Fruit fly (Drosophila melanogaster) whole organism, embryonic: ENCODE measurements around the gene CG10470.

ENCODE experiments used
- C15 ChIP-seq: fragments of 200-800 bp; sonication (Bioruptor generic); IDR thresholded peaks from 3 replicates; pipeline ENCODE4 v1.3.6; 2022; ENCODE audit warnings: missing biosample characterization, missing genetic modification characterization
- CG10147 ChIP-seq: fragments of 200-800 bp; sonication (Bioruptor generic); optimal IDR thresholded peaks from 2 replicates; lab custom pipeline; 2019; ENCODE audit warnings: missing biosample characterization, mild to moderate bottlenecking, missing genetic modification characterization, moderate library complexity
- CG11247 ChIP-seq: fragments of 200-800 bp; sonication (Bioruptor generic); IDR thresholded peaks from 2 replicates; pipeline ENCODE4 v1.3.6; 2022; ENCODE audit warnings: missing biosample characterization, missing genetic modification characterization
- CG11398 ChIP-seq: fragments of 200-800 bp; sonication (Bioruptor generic); optimal IDR thresholded peaks from 2 replicates; lab custom pipeline; 2016; ENCODE audit warnings: missing biosample characterization, missing genetic modification characterization
- CG11723 ChIP-seq: fragments of 200-800 bp; sonication (Bioruptor generic); optimal IDR thresholded peaks from 2 replicates; lab custom pipeline; 2017; ENCODE audit warnings: missing biosample characterization, mild to moderate bottlenecking, missing genetic modification characterization
- CG13775 ChIP-seq: fragments of 200-800 bp; sonication (Bioruptor generic); optimal IDR thresholded peaks from 3 replicates; lab custom pipeline; 2017; ENCODE audit warnings: missing biosample characterization, mild to moderate bottlenecking, missing genetic modification characterization
- CG15011 ChIP-seq: fragments of 200-800 bp; sonication (Bioruptor generic); optimal IDR thresholded peaks from 3 replicates; lab custom pipeline; 2018; ENCODE audit warnings: missing biosample characterization, mild to moderate bottlenecking, missing genetic modification characterization
- CG1602 ChIP-seq: fragments of 200-800 bp; sonication (Bioruptor generic); optimal IDR thresholded peaks from 3 replicates; lab custom pipeline; 2016; ENCODE audit warnings: missing biosample characterization, missing genetic modification characterization
- CG17612 ChIP-seq: fragments of 200-800 bp; sonication (Bioruptor generic); IDR thresholded peaks from 2 replicates; pipeline ENCODE4 v1.3.6; 2022; ENCODE audit warnings: missing biosample characterization, missing genetic modification characterization
- CG1832 ChIP-seq: fragments of 200-800 bp; sonication (Bioruptor generic); optimal IDR thresholded peaks from 2 replicates; lab custom pipeline; 2017; ENCODE audit warnings: missing biosample characterization, mild to moderate bottlenecking, missing genetic modification characterization, inconsistent platforms
- CG2678 ChIP-seq: fragments of 200-800 bp; sonication (Bioruptor generic); optimal IDR thresholded peaks from 3 replicates; lab custom pipeline; 2019; ENCODE audit warnings: missing biosample characterization, mild to moderate bottlenecking, missing genetic modification characterization, moderate library complexity
- CG3065 ChIP-seq: fragments of 200-800 bp; sonication (Bioruptor generic); optimal IDR thresholded peaks from 2 replicates; lab custom pipeline; 2016; ENCODE audit warnings: missing biosample characterization, missing genetic modification characterization
- CG33557 ChIP-seq: fragments of 200-800 bp; sonication (Bioruptor generic); optimal IDR thresholded peaks from 2 replicates; lab custom pipeline; 2019; ENCODE audit warnings: missing biosample characterization, mild to moderate bottlenecking, missing genetic modification characterization, moderate library complexity
- CG3407 ChIP-seq: fragments of 200-800 bp; sonication (Bioruptor generic); optimal IDR thresholded peaks from 2 replicates; lab custom pipeline; 2018; ENCODE audit warnings: missing biosample characterization, mild to moderate bottlenecking, missing genetic modification characterization
- CG34422 ChIP-seq: fragments of 200-800 bp; sonication (Bioruptor generic); IDR thresholded peaks from 3 replicates; pipeline ENCODE4 v1.3.6; 2022; ENCODE audit warnings: missing biosample characterization, missing genetic modification characterization
- CG43689 ChIP-seq: fragments of 200-800 bp; sonication (Bioruptor generic); IDR thresholded peaks from 2 replicates; pipeline ENCODE4 v1.3.6; 2022; ENCODE audit warnings: missing biosample characterization, missing genetic modification characterization
- CG4820 ChIP-seq: fragments of 200-800 bp; sonication (Bioruptor generic); optimal IDR thresholded peaks from 3 replicates; lab custom pipeline; 2016; ENCODE audit warnings: missing biosample characterization, missing genetic modification characterization
- CG4854 ChIP-seq: fragments of 200-800 bp; sonication (Bioruptor generic); optimal IDR thresholded peaks from 2 replicates; lab custom pipeline; 2016; ENCODE audit warnings: missing biosample characterization, missing genetic modification characterization, inconsistent platforms
- CG6254 ChIP-seq: fragments of 200-800 bp; sonication (Bioruptor generic); optimal IDR thresholded peaks from 3 replicates; lab custom pipeline; 2017; ENCODE audit warnings: mild to moderate bottlenecking, missing biosample characterization, missing genetic modification reagents, missing genetic modification characterization
- CG7357 ChIP-seq: fragments of 200-800 bp; sonication (Bioruptor generic); IDR thresholded peaks from 3 replicates; pipeline ENCODE4 v1.3.6; 2022; ENCODE audit warnings: missing biosample characterization, missing genetic modification characterization
- CG7556 ChIP-seq: fragments of 200-800 bp; sonication (Bioruptor generic); optimal IDR thresholded peaks from 2 replicates; lab custom pipeline; 2017; ENCODE audit warnings: missing biosample characterization, mild to moderate bottlenecking, missing genetic modification characterization
- CG7928 ChIP-seq: fragments of 200-800 bp; sonication (Bioruptor generic); optimal IDR thresholded peaks from 2 replicates; lab custom pipeline; 2017; ENCODE audit warnings: missing biosample characterization, mild to moderate bottlenecking, missing genetic modification characterization
- CG7963 ChIP-seq: fragments of 200-800 bp; sonication (Bioruptor generic); IDR thresholded peaks from 3 replicates; pipeline ENCODE4 v1.3.6; 2022; ENCODE audit warnings: missing biosample characterization, missing genetic modification characterization; ENCODE audit not compliant: partially characterized antibody
- CG8478 ChIP-seq: fragments of >200 bp; optimal IDR thresholded peaks from 2 replicates; lab custom pipeline; 2018
- CG8765 ChIP-seq: fragments of 200-800 bp; sonication (Bioruptor generic); IDR thresholded peaks from 2 replicates; pipeline ENCODE4 v1.3.6; 2022; ENCODE audit warnings: missing biosample characterization, missing genetic modification characterization
- CG9817 ChIP-seq: fragments of 200-800 bp; sonication (Bioruptor generic); optimal IDR thresholded peaks from 2 replicates; lab custom pipeline; 2018; ENCODE audit warnings: missing biosample characterization, mild to moderate bottlenecking, missing genetic modification characterization, moderate library complexity
- Elba2 ChIP-seq: fragments of 200-800 bp; sonication (Bioruptor generic); optimal IDR thresholded peaks from 3 replicates; lab custom pipeline; 2016; ENCODE audit warnings: missing biosample characterization, missing genetic modification characterization
- HLH3B ChIP-seq: fragments of 200-800 bp; sonication (Bioruptor generic); IDR thresholded peaks from 2 replicates; pipeline ENCODE4 v1.3.6; 2022; ENCODE audit warnings: missing biosample characterization, missing genetic modification characterization
- Jarid2 ChIP-seq: fragments of 200-800 bp; sonication (Bioruptor generic); optimal IDR thresholded peaks from 3 replicates; lab custom pipeline; 2017; ENCODE audit warnings: mild to moderate bottlenecking, missing biosample characterization, missing genetic modification reagents, missing genetic modification characterization
- Ptx1 ChIP-seq: fragments of 200-800 bp; sonication (Bioruptor generic); IDR thresholded peaks from 2 replicates; pipeline ENCODE4 v1.3.6; 2022; ENCODE audit warnings: missing biosample characterization, missing genetic modification characterization
- Rx ChIP-seq: fragments of 200-800 bp; sonication (Bioruptor generic); IDR thresholded peaks from 2 replicates; pipeline ENCODE4 v1.3.6; 2022; ENCODE audit warnings: missing biosample characterization, missing genetic modification characterization
- Scr ChIP-seq: fragments of 200-800 bp; sonication (Bioruptor generic); IDR thresholded peaks from 2 replicates; pipeline ENCODE4 v1.3.6; 2022; ENCODE audit warnings: missing biosample characterization, missing genetic modification characterization; ENCODE audit not compliant: partially characterized antibody
- Xrp1 ChIP-seq: fragments of 200-800 bp; sonication (Bioruptor generic); IDR thresholded peaks from 2 replicates; pipeline ENCODE4 v1.3.6; 2022; ENCODE audit warnings: missing biosample characterization, missing genetic modification characterization
- ap ChIP-seq: fragments of 200-800 bp; sonication (Bioruptor generic); IDR thresholded peaks from 2 replicates; pipeline ENCODE4 v1.3.6; 2022; ENCODE audit warnings: missing biosample characterization, missing genetic modification characterization
- bsh ChIP-seq, 2 experiments: fragments of 200-800 bp; sonication (Bioruptor generic); optimal IDR thresholded peaks; 2 replicates each; lab custom pipeline; 2017 to 2018; ENCODE audit warnings: mild to moderate bottlenecking in 2 of 2, missing biosample characterization in 2 of 2, missing genetic modification characterization in 2 of 2, moderate library complexity in 1 of 2
- cato ChIP-seq: fragments of 200-800 bp; sonication (Bioruptor generic); optimal IDR thresholded peaks from 2 replicates; lab custom pipeline; 2016; ENCODE audit warnings: missing biosample characterization, missing genetic modification characterization, borderline replicate concordance
- chinmo ChIP-seq: fragments of 200-800 bp; sonication (Bioruptor generic); IDR thresholded peaks from 4 replicates; pipeline ENCODE4 v1.3.6; 2022; ENCODE audit warnings: missing biosample characterization, missing genetic modification characterization; ENCODE audit not compliant: partially characterized antibody
- chn ChIP-seq: fragments of 200-800 bp; sonication (Bioruptor generic); optimal IDR thresholded peaks from 2 replicates; lab custom pipeline; 2016; ENCODE audit warnings: missing biosample characterization, missing genetic modification characterization
- eve ChIP-seq, 2 experiments: fragments of >200 bp; optimal IDR thresholded peaks; 2 replicates each; lab custom pipeline; 2017; ENCODE audit warnings: missing biosample characterization in 2 of 2, missing genetic modification characterization in 2 of 2
- fu2 ChIP-seq: fragments of 200-800 bp; sonication (Bioruptor generic); optimal IDR thresholded peaks from 2 replicates; lab custom pipeline; 2016; ENCODE audit warnings: missing biosample characterization, missing genetic modification characterization
- nmo ChIP-seq: fragments of 200-800 bp; sonication (Bioruptor generic); optimal IDR thresholded peaks from 2 replicates; lab custom pipeline; 2018; ENCODE audit warnings: missing biosample characterization, mild to moderate bottlenecking, missing genetic modification characterization, moderate library complexity
- nom ChIP-seq: fragments of 200-800 bp; sonication (Bioruptor generic); optimal IDR thresholded peaks from 2 replicates; lab custom pipeline; 2017; ENCODE audit warnings: missing biosample characterization, missing genetic modification characterization, mild to moderate bottlenecking, moderate library complexity, missing genetic modification reagents
- otp ChIP-seq: fragments of 200-800 bp; sonication (Bioruptor generic); IDR thresholded peaks from 3 replicates; pipeline ENCODE4, ENCODE4 v1.3.6; 2022; ENCODE audit warnings: missing biosample characterization, missing genetic modification characterization
- prd ChIP-seq, 3 experiments: fragments of >200 bp in 2 of 3; fragments of 200-800 bp in 1 of 3; sonication (Bioruptor generic) in 1 of 3; optimal IDR thresholded peaks in 2 of 3; IDR thresholded peaks in 1 of 3; 2 replicates in 2 of 3; 3 replicates in 1 of 3; pipeline versions ENCODE4 v1.3.6 to Lab custom; 2017 to 2022; ENCODE audit warnings: missing biosample characterization in 1 of 3, missing genetic modification characterization in 1 of 3
- tup ChIP-seq: fragments of 200-800 bp; sonication (Bioruptor generic); optimal IDR thresholded peaks from 2 replicates; lab custom pipeline; 2016; ENCODE audit warnings: missing biosample characterization, mild to moderate bottlenecking, missing genetic modification characterization, moderate library complexity
- unc-4 ChIP-seq: fragments of 200-800 bp; sonication (Bioruptor generic); IDR thresholded peaks from 2 replicates; pipeline ENCODE4 v1.3.6; 2022; ENCODE audit warnings: missing biosample characterization, missing genetic modification characterization; ENCODE audit not compliant: partially characterized antibody
- wek ChIP-seq: fragments of 200-800 bp; sonication (Bioruptor generic); optimal IDR thresholded peaks from 3 replicates; lab custom pipeline; 2018; ENCODE audit warnings: missing biosample characterization, mild to moderate bottlenecking, missing genetic modification characterization, moderate library complexity
- zen ChIP-seq: fragments of 200-800 bp; sonication (Bioruptor generic); optimal IDR thresholded peaks from 3 replicates; lab custom pipeline; 2018; ENCODE audit warnings: missing biosample characterization, mild to moderate bottlenecking, missing genetic modification characterization, moderate library complexity

The CG10470 gene

dm6 chr2L:19011895-19012645 is 36.8 kb upstream of the CG10470 start (continued):
- TF ChIP-seq Rx (GFP tag; lab: Robert Waterston, UW) (peak; percentile 80), tup (GFP tag; lab: Kevin White, UChicago) (peak; percentile 71), CG7928 (GFP tag; lab: Kevin White, UChicago) (peak; percentile 54), zen (peak; percentile 5), Elba2 (GFP tag; lab: Kevin White, UChicago) (no peak), CG1602 (GFP tag; lab: Kevin White, UChicago) (peak; percentile 67), CG7963 (GFP tag; lab: Robert Waterston, UW) (no peak), nom (GFP tag; lab: Kevin White, UChicago) (no peak), chinmo (GFP tag; lab: Robert Waterston, UW) (no peak), eve (GFP tag; optimal IDR thresholded peaks at IDR 0.05; lab: Kevin White, UChicago) (no peak), CG17612 (GFP tag; lab: Robert Waterston, UW) (0 out of 2 replicates have a peak, but pooled peaks have one; percentile 23), CG3407 (GFP tag; lab: Kevin White, UChicago) (peak; percentile 43), bsh (GFP tag; optimal IDR thresholded peaks at IDR 0.05; lab: Kevin White, UChicago) (peak; percentile 44 to 81), prd (optimal IDR thresholded peaks at IDR 0.05; lab: Kevin White, UChicago) (no peak), prd (GFP tag; IDR thresholded peaks at IDR 0.05; lab: Robert Waterston, UW) (peak; percentile 92), CG4820 (GFP tag; lab: Kevin White, UChicago) (peak; percentile 68), CG33557 (GFP tag; lab: Kevin White, UChicago) (no peak), CG8478 (lab: Kevin White, UChicago) (no peak), CG7357 (GFP tag; lab: Robert Waterston, UW) (peak; percentile 76), HLH3B (GFP tag; lab: Robert Waterston, UW) (peak; percentile 83), CG11247 (GFP tag; lab: Robert Waterston, UW) (peak; percentile 81), Ptx1 (GFP tag; lab: Robert Waterston, UW) (peak; percentile 91), CG8765 (peak; percentile 27; the same call in 1 of the 2 replicates), otp (peak; percentile 75; the same call in 2 of the 3 replicates), Jarid2 (GFP tag; lab: Kevin White, UChicago) (peak; percentile 28), fu2 (GFP tag; lab: Kevin White, UChicago) (peak; percentile 76), Scr (GFP tag; lab: Robert Waterston, UW) (no peak), unc-4 (GFP tag; lab: Robert Waterston, UW) (no peak), CG11723 (GFP tag; lab: Kevin White, UChicago) (peak; percentile 50), CG13775 (peak; percentile 75), CG11398 (GFP tag; lab: Kevin White, UChicago) (peak; percentile 65), Xrp1 (GFP tag; lab: Robert Waterston, UW) (peak; percentile 84), CG3065 (no peak), CG1832 (GFP tag; lab: Kevin White, UChicago) (no peak), CG10147 (peak; percentile 73), cato (GFP tag; lab: Kevin White, UChicago) (no peak), CG34422 (GFP tag; lab: Robert Waterston, UW) (peak; percentile 86), nmo (peak; percentile 82), CG6254 (no peak), CG43689 (GFP tag; lab: Robert Waterston, UW) (peak; percentile 67), ap (peak; percentile 72), CG2678 (tag; lab: Kevin White, UChicago) (peak; percentile 90), CG9817 (tag; lab: Kevin White, UChicago) (peak; percentile 76), chn (peak; percentile 74), CG4854 (GFP tag; lab: Kevin White, UChicago) (peak; percentile 58), wek (GFP tag; lab: Kevin White, UChicago) (peak; percentile 23), CG15011 (peak; percentile 71), CG7556 (GFP tag; lab: Kevin White, UChicago) (peak; percentile 91), C15 (GFP tag; lab: Robert Waterston, UW) (no peak)
